In the genomic region with DNA sequence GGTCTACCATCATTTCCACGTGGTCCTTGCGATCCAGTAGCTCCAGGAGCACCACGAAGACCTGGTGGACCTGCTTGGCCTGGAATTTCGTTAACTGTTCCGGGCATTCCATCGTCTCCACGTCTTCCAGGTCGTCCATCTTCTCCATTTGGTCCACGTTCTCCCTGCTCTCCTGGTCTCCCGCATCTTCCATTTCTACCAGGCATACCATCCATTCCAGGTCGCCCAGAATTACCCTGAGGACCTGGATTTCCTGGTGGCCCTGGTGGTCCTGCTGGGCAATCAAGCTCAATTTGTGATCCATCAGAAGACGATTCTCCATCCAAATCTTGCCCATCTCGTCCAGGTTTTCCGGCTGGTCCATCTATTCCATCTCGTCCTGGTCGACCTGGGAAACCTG, we compare ENCODE assay signal across 3 worm cellular contexts.
TF ChIP-seq lines count a peak whose summit lies in the region.

No protein-coding gene starts in this region.

TF ChIP-seq in whole organism, L4 larva, 104 proteins besides CTCF, POLR2A, EP300 and RAD21:
- TF ChIP-seq set-16 (GFP tag; IDR thresholded peaks at IDR 0.05; lab: Robert Waterston, UW) (peak; percentile 69), daf-16 (GFP tag; optimal IDR thresholded peaks at IDR 0.05; lab: Kevin White, UChicago) (no peak), daf-16 (tag; optimal IDR thresholded peaks at IDR 0.05; lab: Kevin White, UChicago) (no peak), snpc-1.2 (GFP tag; IDR thresholded peaks at IDR 0.05; lab: Robert Waterston, UW) (peak; percentile 55; the same call in 1 of the 2 replicates), zip-2 (tag; optimal IDR thresholded peaks at IDR 0.05; lab: Kevin White, UChicago) (no peak), zfp-3 (GFP tag; conservative IDR thresholded peaks at IDR 0.05; lab: Robert Waterston, UW) (no peak), F26F4.8 (GFP tag; conservative IDR thresholded peaks at IDR 0.05; lab: Robert Waterston, UW) (no peak), sdz-12 (GFP tag; optimal IDR thresholded peaks at IDR 0.05; lab: Kevin White, UChicago) (no peak), nhr-77 (tag; optimal IDR thresholded peaks at IDR 0.05; lab: Kevin White, UChicago) (no peak), ZK337.2 (GFP tag; IDR thresholded peaks at IDR 0.05; lab: Robert Waterston, UW) (no peak)

TF ChIP-seq in whole organism, late embryonic, 69 proteins besides CTCF, POLR2A, EP300 and RAD21:
- TF ChIP-seq C08G9.2 (tag; optimal IDR thresholded peaks at IDR 0.05; lab: Kevin White, UChicago) (no peak), elt-4 (tag; optimal IDR thresholded peaks at IDR 0.05; lab: Kevin White, UChicago) (peak; percentile 86), hlh-13 (GFP tag; optimal IDR thresholded peaks at IDR 0.05; lab: Kevin White, UChicago) (no peak), zip-5 (tag; optimal IDR thresholded peaks at IDR 0.05; lab: Kevin White, UChicago) (no peak), ceh-24 (tag; optimal IDR thresholded peaks at IDR 0.05; lab: Kevin White, UChicago) (no peak), nhr-11 (tag; optimal IDR thresholded peaks at IDR 0.05; lab: Kevin White, UChicago) (no peak), ceh-9 (tag; optimal IDR thresholded peaks at IDR 0.05; lab: Kevin White, UChicago) (no peak), ceh-19 (GFP tag; optimal IDR thresholded peaks at IDR 0.05; lab: Kevin White, UChicago) (no peak), ceh-34 (tag; optimal IDR thresholded peaks at IDR 0.05; lab: Kevin White, UChicago) (no peak), F13H6.1 (tag; optimal IDR thresholded peaks at IDR 0.05; lab: Kevin White, UChicago) (no peak), hlh-6 (tag; optimal IDR thresholded peaks at IDR 0.05; lab: Kevin White, UChicago) (no peak), unc-42 (tag; optimal IDR thresholded peaks at IDR 0.05; lab: Kevin White, UChicago) (no peak), unc-3 (GFP tag; conservative IDR thresholded peaks at IDR 0.05; lab: Robert Waterston, UW) (no peak), unc-3 (tag; optimal IDR thresholded peaks at IDR 0.05; lab: Kevin White, UChicago) (no peak), mec-3 (tag; optimal IDR thresholded peaks at IDR 0.05; lab: Kevin White, UChicago; ENCODE audit: borderline replicate concordance) (peak; percentile 27), pha-4 (tag; optimal IDR thresholded peaks at IDR 0.05; lab: Kevin White, UChicago) (no peak), dmd-4 (tag; optimal IDR thresholded peaks at IDR 0.05; lab: Kevin White, UChicago; ENCODE audit: borderline replicate concordance) (no peak)

TF ChIP-seq in whole organism, young adult, 124 proteins besides CTCF, POLR2A, EP300 and RAD21:
- TF ChIP-seq ceh-100 (GFP tag; IDR thresholded peaks at IDR 0.05; lab: Robert Waterston, UW): no peak
- TF ChIP-seq hlh-26 (GFP tag; conservative IDR thresholded peaks at IDR 0.05; lab: Robert Waterston, UW): no peak
- TF ChIP-seq lsy-27 (tag; optimal IDR thresholded peaks at IDR 0.05; lab: Kevin White, UChicago; ENCODE audit: borderline replicate concordance, insufficient read depth): no peak
- 0 out of 2 replicates have a peak, but pooled peaks have one; percentile 3 for TF ChIP-seq F37B4.10 (GFP tag; IDR thresholded peaks at IDR 0.05; lab: Robert Waterston, UW)
- TF ChIP-seq F57A8.1 (GFP tag; optimal IDR thresholded peaks at IDR 0.05; lab: Kevin White, UChicago): peak; percentile 12
- no peak for TF ChIP-seq gei-17 (GFP tag; optimal IDR thresholded peaks at IDR 0.05; lab: Kevin White, UChicago)
TF ChIP-seq in whole organism, young adult: peak in this region for 2.
